Fruit fly (Drosophila melanogaster) whole organism, adult: Measurements from ENCODE around the gene ckd.

Experiments used
- CG11617 ChIP-seq: fragments of 200-800 bp; sonication (Bioruptor generic); optimal IDR thresholded peaks from 2 replicates; lab custom pipeline; 2017; ENCODE audit warnings: mild to moderate bottlenecking, missing biosample characterization, missing genetic modification reagents, missing genetic modification characterization
- CG14711 ChIP-seq: fragments of 200-800 bp; sonication (Bioruptor generic); optimal IDR thresholded peaks from 2 replicates; lab custom pipeline; 2018; ENCODE audit warnings: missing biosample characterization, mild to moderate bottlenecking, missing genetic modification characterization, moderate library complexity
- CG33017 ChIP-seq: fragments of 200-800 bp; sonication (Bioruptor generic); optimal IDR thresholded peaks from 2 replicates; lab custom pipeline; 2018; ENCODE audit warnings: missing biosample characterization, mild to moderate bottlenecking, missing genetic modification characterization, moderate library complexity
- CG7045 ChIP-seq: fragments of 200-800 bp; sonication (Bioruptor generic); optimal IDR thresholded peaks from 2 replicates; lab custom pipeline; 2017; ENCODE audit warnings: missing biosample characterization, mild to moderate bottlenecking, missing genetic modification characterization
- CG7101 ChIP-seq: fragments of 200-800 bp; sonication (Bioruptor generic); optimal IDR thresholded peaks from 2 replicates; lab custom pipeline; 2018; ENCODE audit warnings: missing biosample characterization, mild to moderate bottlenecking, missing genetic modification characterization, moderate library complexity
- Clk ChIP-seq: fragments of 200-800 bp; sonication (Bioruptor generic); optimal IDR thresholded peaks from 2 replicates; lab custom pipeline; 2017; ENCODE audit warnings: missing biosample characterization, missing genetic modification characterization
- Crg-1 ChIP-seq: fragments of 200-800 bp; sonication (Bioruptor generic); optimal IDR thresholded peaks from 2 replicates; lab custom pipeline; 2016; ENCODE audit warnings: missing biosample characterization, missing genetic modification characterization
- Hr96 ChIP-seq: fragments of 200-800 bp; sonication (Bioruptor generic); optimal IDR thresholded peaks from 2 replicates; lab custom pipeline; 2016; ENCODE audit warnings: missing biosample characterization, missing genetic modification characterization
- Mnt ChIP-seq: fragments of 200-800 bp; sonication (Bioruptor generic); optimal IDR thresholded peaks from 2 replicates; lab custom pipeline; 2016; ENCODE audit warnings: missing biosample characterization, mild to moderate bottlenecking, missing genetic modification characterization
- cnc ChIP-seq, 2 experiments: fragments of >200 bp; optimal IDR thresholded peaks; 2 replicates each; lab custom pipeline; 2017
- kay ChIP-seq: fragments of 200-800 bp; sonication (Bioruptor generic); peaks from one replicate; lab custom pipeline; 2016; ENCODE audit warnings: missing biosample characterization, missing genetic modification characterization, borderline replicate concordance
- ovo ChIP-seq: fragments of 200-800 bp; sonication (Bioruptor generic); optimal IDR thresholded peaks from 2 replicates; lab custom pipeline; 2016; ENCODE audit warnings: missing biosample characterization, missing genetic modification characterization
- pad ChIP-seq: fragments of 200-800 bp; sonication (Bioruptor generic); optimal IDR thresholded peaks from 3 replicates; lab custom pipeline; 2017; ENCODE audit warnings: missing biosample characterization, missing genetic modification characterization, mild to moderate bottlenecking, moderate library complexity, missing genetic modification reagents
- toe ChIP-seq: fragments of 200-800 bp; sonication (Bioruptor generic); optimal IDR thresholded peaks from 2 replicates; lab custom pipeline; 2016; ENCODE audit warnings: missing biosample characterization, missing genetic modification characterization

DNA sequence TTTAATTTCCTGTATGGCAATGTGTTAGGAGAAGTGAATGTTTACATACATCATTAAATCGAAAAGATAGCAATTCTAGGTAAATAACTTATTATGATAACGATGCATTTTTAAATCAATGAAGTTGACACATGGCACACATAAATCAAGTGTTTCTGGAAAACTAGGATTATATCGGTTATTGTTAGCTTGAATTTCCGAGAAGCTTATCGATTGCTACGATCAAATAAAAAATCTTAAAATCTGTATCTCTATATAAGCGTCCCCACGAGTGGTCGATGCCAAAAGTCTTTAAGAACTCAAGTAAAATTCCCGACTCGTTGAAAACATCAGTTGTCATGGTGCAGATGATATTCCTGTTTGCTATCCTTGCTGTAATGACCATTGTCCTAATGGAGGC, 57.0 kb downstream of the ckd start, which contains the start of gene Drsl3:
- TF ChIP-seq Clk (GFP tag; lab: Kevin White, UChicago): no peak
- no peak for TF ChIP-seq CG33017 (tag; lab: Kevin White, UChicago)
- TF ChIP-seq Hr96 (GFP tag; lab: Kevin White, UChicago): no peak
- TF ChIP-seq toe: no peak
- no peak for TF ChIP-seq Mnt (GFP tag; lab: Kevin White, UChicago)
- no peak for TF ChIP-seq cnc (optimal IDR thresholded peaks at IDR 0.05; lab: Kevin White, UChicago)
- TF ChIP-seq CG14711 (tag; lab: Kevin White, UChicago): no peak
- TF ChIP-seq pad (GFP tag; lab: Kevin White, UChicago): no peak
- no peak for TF ChIP-seq ovo (GFP tag; lab: Kevin White, UChicago)
- TF ChIP-seq kay (GFP tag; lab: Kevin White, UChicago): no peak
- TF ChIP-seq CG7045 (GFP tag; lab: Kevin White, UChicago): no peak
- no peak for TF ChIP-seq CG7101
- TF ChIP-seq Crg-1 (GFP tag; lab: Kevin White, UChicago): no peak
- TF ChIP-seq CG11617 (GFP tag; lab: Kevin White, UChicago): no peak
